Worm (Caenorhabditis elegans): ENCODE measurements around the gene algn-8.

- no peak for TF ChIP-seq fkh-6 (tag; optimal IDR thresholded peaks at IDR 0.05)
- no peak for TF ChIP-seq K02D7.2 (tag; optimal IDR thresholded peaks at IDR 0.05)
- TF ChIP-seq fkh-10 (GFP tag; optimal IDR thresholded peaks at IDR 0.05): no peak
- TF ChIP-seq elt-4 (tag; optimal IDR thresholded peaks at IDR 0.05): no peak
- TF ChIP-seq nhr-11 (tag; optimal IDR thresholded peaks at IDR 0.05): no peak
- no peak for TF ChIP-seq che-1 (tag; optimal IDR thresholded peaks at IDR 0.05)
- TF ChIP-seq dmd-4 (tag; optimal IDR thresholded peaks at IDR 0.05; ENCODE audit: borderline replicate concordance): no peak
- TF ChIP-seq lim-6 (tag; optimal IDR thresholded peaks at IDR 0.05): no peak
- no peak for TF ChIP-seq F13H6.1 (tag; optimal IDR thresholded peaks at IDR 0.05)
Measured at ce11 chrII:9868207-9868606, 18.0 kb downstream of the algn-8 start.

Data from whole organism, late embryonic.